Worm (Caenorhabditis elegans) whole organism, midembryonic: ENCODE data around the gene T10H9.8.

Source experiments
- T22C8.4 ChIP-seq: fragments of 200-800 bp; sonication (Bioruptor generic); IDR thresholded peaks from 2 replicates; pipeline ENCODE4 v1.3.6; 2022; ENCODE audit warnings: missing genetic modification characterization, missing compliant biosample characterization
- flt-1 ChIP-seq: fragments of 200-800 bp; sonication (Bioruptor generic); IDR thresholded peaks from 2 replicates; pipeline ENCODE4 v1.3.6; 2022; ENCODE audit warnings: missing genetic modification characterization, missing compliant biosample characterization
- med-1 ChIP-seq: sonication (generic microtip); optimal IDR thresholded peaks from 2 replicates; lab custom pipeline; 2017; ENCODE audit warnings: missing genetic modification characterization, mild to moderate bottlenecking, missing compliant biosample characterization, antibody characterized with exemption, missing genetic modification reagents; ENCODE audit not compliant: insufficient read depth
- ref-1 ChIP-seq: fragments of 200-800 bp; sonication (Bioruptor generic); conservative IDR thresholded peaks from 2 replicates; pipeline ENCODE4 v1.3.6; 2022; ENCODE audit warnings: missing genetic modification reagents, missing genetic modification characterization, missing compliant biosample characterization
- tab-1 ChIP-seq: fragments of 200-800 bp; sonication (Bioruptor generic); IDR thresholded peaks from 2 replicates; pipeline ENCODE4 v1.3.6; 2022; ENCODE audit warnings: missing genetic modification characterization, missing compliant biosample characterization
- ztf-23 ChIP-seq: fragments of 200-800 bp; sonication (Bioruptor generic); IDR thresholded peaks from 2 replicates; pipeline ENCODE4 v1.3.6; 2022; ENCODE audit warnings: missing genetic modification reagents, missing genetic modification characterization, missing compliant biosample characterization
- ztf-29 ChIP-seq: fragments of 200-800 bp; sonication (Bioruptor generic); IDR thresholded peaks from 2 replicates; pipeline ENCODE4 v1.3.6; 2022; ENCODE audit warnings: missing genetic modification reagents, missing genetic modification characterization, missing compliant biosample characterization

DNA sequence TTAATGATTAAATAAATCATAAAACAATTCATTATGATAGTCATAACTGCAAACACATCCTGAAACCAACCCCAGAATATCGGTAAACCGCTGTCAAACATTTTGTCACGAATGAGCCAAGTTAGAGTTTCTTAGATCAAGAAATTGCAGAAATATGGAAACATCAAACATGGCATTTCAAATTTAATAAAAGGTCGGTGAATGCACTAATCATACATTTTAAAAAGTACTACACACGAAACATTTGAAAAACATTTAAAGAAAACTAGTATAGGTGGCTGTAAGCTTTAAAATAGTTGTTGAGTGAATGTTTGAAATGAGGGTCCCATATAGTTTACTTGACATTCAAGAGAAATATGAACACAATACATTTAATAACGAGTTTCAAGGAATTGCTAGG, 16.6 kb downstream of the T10H9.8 start, which contains the start of gene str-180:
- TF ChIP-seq T22C8.4, result no peak
- no peak for TF ChIP-seq flt-1
- TF ChIP-seq tab-1, result no peak
- no peak for TF ChIP-seq ztf-23 (GFP tag; lab: Robert Waterston, UW)
- no peak for TF ChIP-seq ztf-29 (GFP tag; lab: Robert Waterston, UW)
- no peak for TF ChIP-seq ref-1
- no peak for TF ChIP-seq med-1 (GFP tag; lab: Kevin White, UChicago)
